Fruit fly (Drosophila melanogaster) whole organism: ENCODE measurements around the gene Wdr33.

Experiments used
- Dll ChIP-seq: fragments of >200 bp; optimal IDR thresholded peaks from 2 replicates; lab custom pipeline; 2017
- EcR ChIP-seq, 2 experiments: fragments of >200 bp; optimal IDR thresholded peaks; 2 replicates each; lab custom pipeline; 2017; ENCODE audit warnings: missing biosample characterization in 2 of 2, missing genetic modification characterization in 2 of 2, missing genetic modification reagents in 2 of 2

dm6 chr3R:5610656-5611055, 49.8 kb upstream of the Wdr33 start:
- TF ChIP-seq Dll: no peak
- TF ChIP-seq EcR (GFP tag; optimal IDR thresholded peaks at IDR 0.05; lab: Kevin White, UChicago): no peak
